Fruit fly (Drosophila melanogaster): ENCODE data around the gene witty.

- no peak for TF ChIP-seq CG8478 (optimal IDR thresholded peaks at IDR 0.05)
- TF ChIP-seq CTCF (optimal IDR thresholded peaks at IDR 0.05): no peak
These were observed 26.3 kb upstream of the witty start for dm6 chr2L:8311741-8312140.
